Fruit fly (Drosophila melanogaster): ENCODE data around the gene CG14710.

CG14710 gene

DNA sequence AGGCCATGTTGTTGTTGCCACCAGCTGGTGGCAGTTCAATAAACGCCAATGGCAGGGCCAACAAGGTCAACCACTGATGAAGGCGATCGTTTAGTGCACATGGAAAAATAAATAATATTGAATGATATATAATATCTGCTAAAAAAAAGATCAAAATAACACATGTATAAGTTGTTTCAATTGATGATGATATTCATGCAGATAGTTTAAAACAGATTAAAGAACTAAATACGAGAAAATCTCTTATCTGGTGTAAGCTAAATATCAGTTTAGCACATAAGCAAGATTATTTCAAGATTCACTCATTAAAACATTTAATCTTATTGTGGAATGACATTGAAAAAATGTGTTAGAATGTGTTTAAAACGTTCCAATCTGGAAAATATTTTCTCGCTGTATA lies 43.6 kb downstream of the CG14710 start (continued):
- TF ChIP-seq CG3163 (GFP tag; optimal IDR thresholded peaks at IDR 0.05): no peak
- no peak for TF ChIP-seq CG7271 (tag; optimal IDR thresholded peaks at IDR 0.05)
- peak; percentile 61 for TF ChIP-seq row (GFP tag; IDR thresholded peaks at IDR 0.05)
- no peak for TF ChIP-seq mam (GFP tag; optimal IDR thresholded peaks at IDR 0.05)
- peak; percentile 32 for TF ChIP-seq PHDP (tag; optimal IDR thresholded peaks at IDR 0.05)
- peak; percentile 48 for TF ChIP-seq odd (GFP tag; optimal IDR thresholded peaks at IDR 0.05)
- no peak for TF ChIP-seq sima (GFP tag; optimal IDR thresholded peaks at IDR 0.05)
- TF ChIP-seq CG12299 (tag; optimal IDR thresholded peaks at IDR 0.05): no peak
- TF ChIP-seq Usf (GFP tag; optimal IDR thresholded peaks at IDR 0.05): no peak
- TF ChIP-seq hb (GFP tag; IDR thresholded peaks at IDR 0.05; ENCODE audit: partially characterized antibody): no peak
- TF ChIP-seq cwo (GFP tag; optimal IDR thresholded peaks at IDR 0.05): peak; percentile 31
- TF ChIP-seq CG4854 (GFP tag; optimal IDR thresholded peaks at IDR 0.05): no peak
- TF ChIP-seq CG9797 (GFP tag; optimal IDR thresholded peaks at IDR 0.05): no peak
- TF ChIP-seq CG7745 (tag; optimal IDR thresholded peaks at IDR 0.05): no peak
- TF ChIP-seq mld (GFP tag; IDR thresholded peaks at IDR 0.05; ENCODE audit: partially characterized antibody): no peak
- TF ChIP-seq ewg (GFP tag; optimal IDR thresholded peaks at IDR 0.05): peak; percentile 6
- TF ChIP-seq CG10959 (GFP tag; IDR thresholded peaks at IDR 0.05): no peak
- TF ChIP-seq emc (GFP tag; optimal IDR thresholded peaks at IDR 0.05): no peak
- no peak for TF ChIP-seq eve (GFP tag; optimal IDR thresholded peaks at IDR 0.05)
- no peak for TF ChIP-seq Taf1 (GFP tag; IDR thresholded peaks at IDR 0.05)
- no peak for TF ChIP-seq Elba2 (GFP tag; optimal IDR thresholded peaks at IDR 0.05)
- TF ChIP-seq slbo (GFP tag; IDR thresholded peaks at IDR 0.05): peak; percentile 30; the same call in 1 of the 2 replicates
- TF ChIP-seq Abd-B (GFP tag; optimal IDR thresholded peaks at IDR 0.05): peak; percentile 49
- no peak for TF ChIP-seq CG4404 (GFP tag; IDR thresholded peaks at IDR 0.05)
- TF ChIP-seq CG11695 (GFP tag; IDR thresholded peaks at IDR 0.05): 0 out of 3 replicates have a peak, but pooled peaks have one; percentile 11
- TF ChIP-seq CG10321 (GFP tag; IDR thresholded peaks at IDR 0.05): no peak
- TF ChIP-seq cg (GFP tag; optimal IDR thresholded peaks at IDR 0.05): no peak
- no peak for TF ChIP-seq h (optimal IDR thresholded peaks at IDR 0.05)
- no peak for TF ChIP-seq CG18599 (GFP tag; optimal IDR thresholded peaks at IDR 0.05)
- TF ChIP-seq CG7357 (GFP tag; IDR thresholded peaks at IDR 0.05): peak; percentile 38; the same call in 1 of the 3 replicates
- TF ChIP-seq Mad (GFP tag; optimal IDR thresholded peaks at IDR 0.05): no peak
- TF ChIP-seq ATbp (GFP tag; optimal IDR thresholded peaks at IDR 0.05): peak; percentile 29
- no peak for TF ChIP-seq Stat92E (GFP tag; optimal IDR thresholded peaks at IDR 0.05)
- no peak for TF ChIP-seq sc (optimal IDR thresholded peaks at IDR 0.05)
- no peak for TF ChIP-seq sc (GFP tag; optimal IDR thresholded peaks at IDR 0.05)
- TF ChIP-seq NfI (GFP tag; optimal IDR thresholded peaks at IDR 0.05): no peak
- TF ChIP-seq ash1 (GFP tag; optimal IDR thresholded peaks at IDR 0.05): no peak
- no peak for TF ChIP-seq CG1832 (GFP tag; optimal IDR thresholded peaks at IDR 0.05)
- no peak for TF ChIP-seq usp (GFP tag; optimal IDR thresholded peaks at IDR 0.05)
- TF ChIP-seq CG15514 (GFP tag; optimal IDR thresholded peaks at IDR 0.05): no peak
- no peak for TF ChIP-seq bowl (GFP tag; IDR thresholded peaks at IDR 0.05)
- no peak for TF ChIP-seq CG5953 (GFP tag; IDR thresholded peaks at IDR 0.05)
- no peak for TF ChIP-seq so (GFP tag; IDR thresholded peaks at IDR 0.05)
- TF ChIP-seq CG10462 (GFP tag; optimal IDR thresholded peaks at IDR 0.05): no peak
- no peak for TF ChIP-seq Pdp1 (GFP tag; optimal IDR thresholded peaks at IDR 0.05)
- TF ChIP-seq vvl (GFP tag; IDR thresholded peaks at IDR 0.05): no peak
- peak; percentile 8; the same call in 1 of the 2 replicates for TF ChIP-seq CG10366 (GFP tag; IDR thresholded peaks at IDR 0.05)
- no peak for TF ChIP-seq ERR (GFP tag; optimal IDR thresholded peaks at IDR 0.05)
- no peak for TF ChIP-seq CG10274 (GFP tag; optimal IDR thresholded peaks at IDR 0.05)
- peak; percentile 48 for TF ChIP-seq lab (GFP tag; optimal IDR thresholded peaks at IDR 0.05)
- no peak for TF ChIP-seq ab (GFP tag; optimal IDR thresholded peaks at IDR 0.05)
- TF ChIP-seq tna (GFP tag; IDR thresholded peaks at IDR 0.05; ENCODE audit: partially characterized antibody): no peak
